Fruit fly (Drosophila melanogaster): Measurements from ENCODE around the gene Ir94b.
A peak's percentile ranks its signal among the peaks of the same experiment; 100 is the strongest.

Gene Ir94b

dm6 chr3R:22135503-22135902 is 18.5 kb upstream of the Ir94b start (continued):
- peak; percentile 12 for TF ChIP-seq D (optimal IDR thresholded peaks at IDR 0.05)
- TF ChIP-seq D (GFP tag; optimal IDR thresholded peaks at IDR 0.05): no peak
- no peak for TF ChIP-seq pzg (GFP tag; optimal IDR thresholded peaks at IDR 0.05)

- TF ChIP-seq Aef1 (GFP tag; IDR thresholded peaks at IDR 0.05) (no peak), fd3F (GFP tag; optimal IDR thresholded peaks at IDR 0.05) (no peak), yki (optimal IDR thresholded peaks at IDR 0.05) (no peak), rib (GFP tag; IDR thresholded peaks at IDR 0.05) (no peak; the same call in 1 of the 2 replicates), pros (GFP tag; optimal IDR thresholded peaks at IDR 0.05) (peak; percentile 86), jing (GFP tag; optimal IDR thresholded peaks at IDR 0.05) (no peak), MESR4 (GFP tag; optimal IDR thresholded peaks at IDR 0.05) (no peak), Abd-B (GFP tag; optimal IDR thresholded peaks at IDR 0.05) (no peak), CG6272 (GFP tag; IDR thresholded peaks at IDR 0.05) (no peak), oc (tag; optimal IDR thresholded peaks at IDR 0.05) (peak; percentile 42), CG30020 (tag; optimal IDR thresholded peaks at IDR 0.05) (no peak), CG6765 (GFP tag; optimal IDR thresholded peaks at IDR 0.05) (no peak), CG10147 (GFP tag; optimal IDR thresholded peaks at IDR 0.05) (no peak), ara (GFP tag; IDR thresholded peaks at IDR 0.05) (no peak), CG15479 (GFP tag; optimal IDR thresholded peaks at IDR 0.05) (peak; percentile 8), wdn (GFP tag; IDR thresholded peaks at IDR 0.05) (no peak), slp2 (GFP tag; optimal IDR thresholded peaks at IDR 0.05) (no peak), HmgZ (tag; optimal IDR thresholded peaks at IDR 0.05) (no peak), Xrp1 (GFP tag; IDR thresholded peaks at IDR 0.05) (0 out of 2 replicates have a peak, but pooled peaks have one; percentile 12), Dfd (GFP tag; optimal IDR thresholded peaks at IDR 0.05) (no peak), CG16815 (GFP tag; optimal IDR thresholded peaks at IDR 0.05) (no peak), Adf1 (GFP tag; IDR thresholded peaks at IDR 0.05) (no peak), CG7745 (tag; optimal IDR thresholded peaks at IDR 0.05) (peak; percentile 10), CG12299 (tag; optimal IDR thresholded peaks at IDR 0.05) (no peak), chm (GFP tag; IDR thresholded peaks at IDR 0.05) (peak; percentile 46; the same call in 1 of the 2 replicates), p53 (GFP tag; optimal IDR thresholded peaks at IDR 0.05) (no peak), cg (GFP tag; optimal IDR thresholded peaks at IDR 0.05) (peak; percentile 73), Nf-YA (GFP tag; IDR thresholded peaks at IDR 0.05) (no peak), Dll (GFP tag; IDR thresholded peaks at IDR 0.05; ENCODE audit: partially characterized antibody) (no peak), Kr (GFP tag; optimal IDR thresholded peaks at IDR 0.05) (peak; percentile 75), MBD-R2 (GFP tag; IDR thresholded peaks at IDR 0.05) (no peak), nerfin-1 (tag; optimal IDR thresholded peaks at IDR 0.05) (peak; percentile 24), CG14050 (GFP tag; IDR thresholded peaks at IDR 0.05) (no peak), CG2199 (GFP tag; IDR thresholded peaks at IDR 0.05) (no peak), CG9817 (tag; optimal IDR thresholded peaks at IDR 0.05) (no peak), crc (GFP tag; optimal IDR thresholded peaks at IDR 0.05) (no peak), Spps (tag; optimal IDR thresholded peaks at IDR 0.05) (no peak), CG18262 (tag; optimal IDR thresholded peaks at IDR 0.05) (no peak), CG10431 (GFP tag; optimal IDR thresholded peaks at IDR 0.05) (peak; percentile 27), onecut (GFP tag; IDR thresholded peaks at IDR 0.05) (peak; percentile 78), CG31388 (GFP tag; optimal IDR thresholded peaks at IDR 0.05) (no peak), cad (GFP tag; optimal IDR thresholded peaks at IDR 0.05) (peak; percentile 25), CG16779 (GFP tag; IDR thresholded peaks at IDR 0.05) (no peak), CG9797 (GFP tag; optimal IDR thresholded peaks at IDR 0.05) (no peak), z (GFP tag; IDR thresholded peaks at IDR 0.05) (0 out of 3 replicates have a peak, but pooled peaks have one; percentile 38), sens (GFP tag) (no peak), sqz (GFP tag; optimal IDR thresholded peaks at IDR 0.05) (peak; percentile 77), nom (GFP tag; optimal IDR thresholded peaks at IDR 0.05) (no peak)
Measured at dm6 chr3R:22134462-22134861, 17.4 kb upstream of the Ir94b start.

Data from whole organism, embryonic.